Fruit fly (Drosophila melanogaster) whole organism, embryonic: Measurements from ENCODE around the gene Lcp65Ae.

ENCODE experiments used
- Ada2b ChIP-seq: fragments of 200-800 bp; sonication (Bioruptor generic); IDR thresholded peaks from 2 replicates; pipeline ENCODE4 v1.3.6; 2022; ENCODE audit warnings: missing biosample characterization, missing genetic modification characterization
- Awh ChIP-seq: fragments of 200-800 bp; sonication (Bioruptor generic); IDR thresholded peaks from 2 replicates; pipeline ENCODE4, ENCODE4 v1.3.6; 2022; ENCODE audit warnings: missing biosample characterization, missing genetic modification characterization
- BtbVII ChIP-seq: fragments of 200-800 bp; sonication (Bioruptor generic); optimal IDR thresholded peaks from 3 replicates; lab custom pipeline; 2017; ENCODE audit warnings: missing biosample characterization, mild to moderate bottlenecking, missing genetic modification characterization
- CG1024 ChIP-seq: fragments of 200-800 bp; sonication (Bioruptor generic); IDR thresholded peaks from 2 replicates; pipeline ENCODE4 v1.3.6; 2022; ENCODE audit warnings: missing biosample characterization, missing genetic modification characterization
- CG10462 ChIP-seq: fragments of 200-800 bp; sonication (Bioruptor generic); optimal IDR thresholded peaks from 2 replicates; lab custom pipeline; 2016; ENCODE audit warnings: missing biosample characterization, missing genetic modification characterization
- CG10979 ChIP-seq: fragments of 200-800 bp; sonication (Bioruptor generic); optimal IDR thresholded peaks from 2 replicates; lab custom pipeline; 2018; ENCODE audit warnings: missing biosample characterization, mild to moderate bottlenecking, missing genetic modification characterization, moderate library complexity
- CG13894 ChIP-seq: fragments of 200-800 bp; sonication (Bioruptor generic); optimal IDR thresholded peaks from 3 replicates; lab custom pipeline; 2018; ENCODE audit warnings: missing biosample characterization, mild to moderate bottlenecking, missing genetic modification characterization, moderate library complexity
- CG14014 ChIP-seq: fragments of 200-800 bp; sonication (Bioruptor generic); IDR thresholded peaks from 2 replicates; pipeline ENCODE4 v1.3.6; 2022; ENCODE audit warnings: missing biosample characterization, missing genetic modification characterization
- CG14441 ChIP-seq: fragments of 200-800 bp; sonication (Bioruptor generic); IDR thresholded peaks from 2 replicates; pipeline ENCODE4 v1.3.6; 2022; ENCODE audit warnings: missing biosample characterization, missing genetic modification characterization
- CG16815 ChIP-seq: fragments of 200-800 bp; sonication (Bioruptor generic); optimal IDR thresholded peaks from 3 replicates; lab custom pipeline; 2017; ENCODE audit warnings: missing biosample characterization, mild to moderate bottlenecking, missing genetic modification characterization
- CG2199 ChIP-seq: fragments of 200-800 bp; sonication (Bioruptor generic); IDR thresholded peaks from 3 replicates; pipeline ENCODE4 v1.3.6; 2022; ENCODE audit warnings: missing biosample characterization, missing genetic modification characterization
- CG2889 ChIP-seq: fragments of 200-800 bp; sonication (Bioruptor generic); IDR thresholded peaks from 3 replicates; pipeline ENCODE4 v1.3.6; 2022; ENCODE audit warnings: missing biosample characterization, missing genetic modification characterization
- CG3847 ChIP-seq: fragments of 200-800 bp; sonication (Bioruptor generic); IDR thresholded peaks from 2 replicates; pipeline ENCODE4 v1.3.6; 2022; ENCODE audit warnings: missing biosample characterization, missing genetic modification characterization
- CG3995 ChIP-seq: fragments of 200-800 bp; sonication (Bioruptor generic); optimal IDR thresholded peaks from 3 replicates; lab custom pipeline; 2016; ENCODE audit warnings: missing biosample characterization, missing genetic modification characterization
- CG4820 ChIP-seq: fragments of 200-800 bp; sonication (Bioruptor generic); optimal IDR thresholded peaks from 3 replicates; lab custom pipeline; 2016; ENCODE audit warnings: missing biosample characterization, missing genetic modification characterization
- CG7745 ChIP-seq: fragments of 200-800 bp; sonication (Bioruptor generic); optimal IDR thresholded peaks from 2 replicates; lab custom pipeline; 2018; ENCODE audit warnings: missing biosample characterization, mild to moderate bottlenecking, missing genetic modification characterization, moderate library complexity
- CG8359 ChIP-seq: fragments of 200-800 bp; sonication (Bioruptor generic); optimal IDR thresholded peaks from 2 replicates; lab custom pipeline; 2017; ENCODE audit warnings: missing biosample characterization, mild to moderate bottlenecking, missing genetic modification characterization, borderline replicate concordance
- CHES-1-like ChIP-seq: fragments of 200-800 bp; sonication (Bioruptor generic); optimal IDR thresholded peaks from 2 replicates; lab custom pipeline; 2016; ENCODE audit warnings: missing biosample characterization, missing genetic modification characterization
- D ChIP-seq, 2 experiments: fragments of 200-800 bp in 1 of 2; fragments of >200 bp in 1 of 2; sonication (Bioruptor generic) in 1 of 2; optimal IDR thresholded peaks; 2 replicates in 1 of 2; 3 replicates in 1 of 2; lab custom pipeline; 2017; ENCODE audit warnings: mild to moderate bottlenecking in 1 of 2, missing biosample characterization in 1 of 2, missing genetic modification characterization in 1 of 2, missing genetic modification reagents in 1 of 2
- Dek ChIP-seq: fragments of 200-800 bp; sonication (Bioruptor generic); optimal IDR thresholded peaks from 3 replicates; lab custom pipeline; 2019; ENCODE audit warnings: missing biosample characterization, mild to moderate bottlenecking, missing genetic modification characterization, moderate library complexity
- Dip3 ChIP-seq: fragments of 200-800 bp; sonication (Bioruptor generic); optimal IDR thresholded peaks from 3 replicates; lab custom pipeline; 2016; ENCODE audit warnings: missing biosample characterization, missing genetic modification characterization
- Doc2 ChIP-seq: fragments of 200-800 bp; sonication (Bioruptor generic); IDR thresholded peaks from 2 replicates; pipeline ENCODE4 v1.3.6; 2022; ENCODE audit warnings: missing biosample characterization, missing genetic modification characterization
- Doc3 ChIP-seq: fragments of 200-800 bp; sonication (Bioruptor generic); IDR thresholded peaks from 3 replicates; pipeline ENCODE4 v1.3.6; 2022; ENCODE audit warnings: missing biosample characterization, missing genetic modification characterization; ENCODE audit not compliant: partially characterized antibody
- Mes4 ChIP-seq: fragments of 200-800 bp; sonication (Bioruptor generic); optimal IDR thresholded peaks from 2 replicates; lab custom pipeline; 2016; ENCODE audit warnings: missing biosample characterization, missing genetic modification characterization
- Neu2 ChIP-seq: fragments of 200-800 bp; sonication (Bioruptor generic); optimal IDR thresholded peaks from 3 replicates; lab custom pipeline; 2016; ENCODE audit warnings: missing biosample characterization, missing genetic modification characterization, borderline replicate concordance
- Oli ChIP-seq: fragments of 200-800 bp; sonication (Bioruptor generic); optimal IDR thresholded peaks from 2 replicates; lab custom pipeline; 2018; ENCODE audit warnings: missing biosample characterization, mild to moderate bottlenecking, missing genetic modification characterization, moderate library complexity
- Poxn ChIP-seq: fragments of 200-800 bp; sonication (Bioruptor generic); IDR thresholded peaks from 2 replicates; pipeline ENCODE4 v1.3.6; 2022; ENCODE audit warnings: missing biosample characterization, missing genetic modification characterization
- Ptx1 ChIP-seq: fragments of 200-800 bp; sonication (Bioruptor generic); IDR thresholded peaks from 2 replicates; pipeline ENCODE4 v1.3.6; 2022; ENCODE audit warnings: missing biosample characterization, missing genetic modification characterization
- chif ChIP-seq, 2 experiments: fragments of 200-800 bp; sonication (Bioruptor generic); optimal IDR thresholded peaks; 3 replicates each; lab custom pipeline; 2016; ENCODE audit warnings: missing biosample characterization in 2 of 2, missing genetic modification characterization in 2 of 2
- crp ChIP-seq, 2 experiments: fragments of 200-800 bp; sonication (Bioruptor generic); optimal IDR thresholded peaks; 2 replicates in 1 of 2; 3 replicates in 1 of 2; lab custom pipeline; 2017; ENCODE audit warnings: missing biosample characterization in 2 of 2, missing genetic modification characterization in 2 of 2, mild to moderate bottlenecking in 1 of 2, moderate library complexity in 1 of 2
- dati ChIP-seq: fragments of 200-800 bp; sonication (Bioruptor generic); IDR thresholded peaks from 2 replicates; pipeline ENCODE4 v1.3.6; 2022; ENCODE audit warnings: missing biosample characterization, missing genetic modification characterization
- dm ChIP-seq: fragments of 200-800 bp; sonication (Bioruptor generic); optimal IDR thresholded peaks from 3 replicates; lab custom pipeline; 2016; ENCODE audit warnings: missing biosample characterization, missing genetic modification characterization
- dmrt99B ChIP-seq: fragments of 200-800 bp; sonication (Bioruptor generic); optimal IDR thresholded peaks from 2 replicates; lab custom pipeline; 2018; ENCODE audit warnings: missing biosample characterization, mild to moderate bottlenecking, missing genetic modification characterization, moderate library complexity
- gfzf ChIP-seq: fragments of 200-800 bp; sonication (Bioruptor generic); optimal IDR thresholded peaks from 2 replicates; lab custom pipeline; 2016; ENCODE audit warnings: missing biosample characterization, mild to moderate bottlenecking, missing genetic modification characterization, moderate library complexity
- grn ChIP-seq: fragments of 200-800 bp; sonication (Bioruptor generic); optimal IDR thresholded peaks from 3 replicates; lab custom pipeline; 2017; ENCODE audit warnings: missing biosample characterization, missing genetic modification characterization
- gsb ChIP-seq: fragments of 200-800 bp; sonication (Bioruptor generic); IDR thresholded peaks from 2 replicates; pipeline ENCODE4 v1.3.6; 2022; ENCODE audit warnings: missing biosample characterization, missing genetic modification characterization
- her ChIP-seq: fragments of 200-800 bp; sonication (Bioruptor generic); optimal IDR thresholded peaks from 2 replicates; lab custom pipeline; 2016; ENCODE audit warnings: missing biosample characterization, missing genetic modification characterization
- mld ChIP-seq: fragments of 200-800 bp; sonication (Bioruptor generic); IDR thresholded peaks from 3 replicates; pipeline ENCODE4 v1.3.6; 2022; ENCODE audit warnings: missing biosample characterization, missing genetic modification characterization; ENCODE audit not compliant: partially characterized antibody
- nom ChIP-seq: fragments of 200-800 bp; sonication (Bioruptor generic); optimal IDR thresholded peaks from 2 replicates; lab custom pipeline; 2017; ENCODE audit warnings: missing biosample characterization, missing genetic modification characterization, mild to moderate bottlenecking, moderate library complexity, missing genetic modification reagents
- p53 ChIP-seq: fragments of 200-800 bp; sonication (Bioruptor generic); optimal IDR thresholded peaks from 2 replicates; lab custom pipeline; 2016; ENCODE audit warnings: missing biosample characterization, missing genetic modification characterization
- pan ChIP-seq, 4 experiments: fragments of >200 bp in 3 of 4; fragments of 200-800 bp in 1 of 4; sonication (Bioruptor generic) in 1 of 4; optimal IDR thresholded peaks in 3 of 4; IDR thresholded peaks in 1 of 4; 2 replicates each; pipeline versions ENCODE4 v1.3.6 to Lab custom; 2017 to 2022; ENCODE audit warnings: missing biosample characterization in 2 of 4, missing genetic modification characterization in 2 of 4, mixed read lengths in 1 of 4
- prd ChIP-seq, 3 experiments: fragments of >200 bp in 2 of 3; fragments of 200-800 bp in 1 of 3; sonication (Bioruptor generic) in 1 of 3; optimal IDR thresholded peaks in 2 of 3; IDR thresholded peaks in 1 of 3; 2 replicates in 2 of 3; 3 replicates in 1 of 3; pipeline versions ENCODE4 v1.3.6 to Lab custom; 2017 to 2022; ENCODE audit warnings: missing biosample characterization in 1 of 3, missing genetic modification characterization in 1 of 3
- pzg ChIP-seq: fragments of 200-800 bp; sonication (Bioruptor generic); optimal IDR thresholded peaks from 3 replicates; lab custom pipeline; 2018; ENCODE audit warnings: missing biosample characterization, mild to moderate bottlenecking, missing genetic modification characterization, moderate library complexity
- ranshi ChIP-seq: fragments of 200-800 bp; sonication (Bioruptor generic); IDR thresholded peaks from 2 replicates; pipeline ENCODE4 v1.3.6; 2022; ENCODE audit warnings: missing biosample characterization, missing genetic modification characterization
- seq ChIP-seq: fragments of 200-800 bp; sonication (Bioruptor generic); IDR thresholded peaks from 2 replicates; pipeline ENCODE4 v1.3.6; 2022; ENCODE audit warnings: missing biosample characterization, missing genetic modification characterization
- slp2 ChIP-seq: fragments of 200-800 bp; sonication (Bioruptor generic); optimal IDR thresholded peaks from 2 replicates; lab custom pipeline; 2016; ENCODE audit warnings: missing biosample characterization, missing genetic modification characterization
- tap ChIP-seq: fragments of 200-800 bp; optimal IDR thresholded peaks from 3 replicates; lab custom pipeline; 2019; ENCODE audit warnings: missing biosample characterization, mild to moderate bottlenecking, missing genetic modification characterization, moderate library complexity
- trem ChIP-seq: fragments of 200-800 bp; optimal IDR thresholded peaks from 3 replicates; lab custom pipeline; 2019; ENCODE audit warnings: missing biosample characterization, mild to moderate bottlenecking, missing genetic modification characterization, moderate library complexity
- wor ChIP-seq: fragments of 200-800 bp; sonication (Bioruptor generic); IDR thresholded peaks from 2 replicates; pipeline ENCODE4 v1.3.6; 2022; ENCODE audit warnings: missing biosample characterization, missing genetic modification characterization

Lcp65Ae gene

DNA sequence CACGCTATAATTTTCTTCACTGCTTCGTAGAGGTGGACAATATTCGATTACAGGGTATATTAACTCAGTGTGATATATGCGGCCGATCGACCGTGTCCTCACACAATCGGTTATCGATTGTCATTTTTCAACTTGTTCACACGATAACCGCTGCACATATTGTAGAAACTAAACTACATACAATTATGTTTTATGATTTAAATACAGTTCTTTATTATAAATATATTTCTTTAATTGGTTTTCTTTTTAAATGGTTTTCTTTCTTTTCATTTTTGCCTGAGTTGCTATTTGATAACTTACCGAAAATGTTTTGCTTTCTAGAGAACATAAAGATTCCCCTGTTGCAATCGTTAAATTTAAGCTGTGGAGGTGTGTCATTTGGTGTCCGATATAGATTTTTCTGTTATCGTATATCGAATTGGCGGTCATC lies 35.9 kb upstream of the Lcp65Ae start, which contains the start of the genes fmt and CG7376 (continued):
- TF ChIP-seq CG2199 (GFP tag; lab: Robert Waterston, UW) (no peak), CG3847 (GFP tag; lab: Robert Waterston, UW) (peak; percentile 51), Ptx1 (GFP tag; lab: Robert Waterston, UW) (no peak), Awh (GFP tag; lab: Robert Waterston, UW) (no peak), mld (GFP tag; lab: Robert Waterston, UW) (peak; percentile 61; the same call in 2 of the 3 replicates), Dek (no peak), Doc3 (0 out of 3 replicates have a peak, but pooled peaks have one; percentile 47), CG14014 (GFP tag; lab: Robert Waterston, UW) (no peak), dm (no peak), CG3995 (GFP tag; lab: Kevin White, UChicago) (no peak), CG10462 (GFP tag; lab: Kevin White, UChicago) (no peak), seq (GFP tag; lab: Robert Waterston, UW) (no peak), CG16815 (no peak), Dip3 (GFP tag; lab: Kevin White, UChicago) (no peak), CG7745 (no peak), CG1024 (no peak), Poxn (GFP tag; lab: Robert Waterston, UW) (no peak), slp2 (GFP tag; lab: Kevin White, UChicago) (no peak), Ada2b (GFP tag; lab: Robert Waterston, UW) (no peak), crp (GFP tag; optimal IDR thresholded peaks at IDR 0.05; lab: Kevin White, UChicago) (no peak), CG4820 (GFP tag; lab: Kevin White, UChicago) (no peak), chif (GFP tag; optimal IDR thresholded peaks at IDR 0.05; lab: Kevin White, UChicago) (no peak), Oli (tag; lab: Kevin White, UChicago) (no peak), D (optimal IDR thresholded peaks at IDR 0.05; lab: Kevin White, UChicago) (no peak), D (GFP tag; optimal IDR thresholded peaks at IDR 0.05; lab: Kevin White, UChicago) (no peak), her (GFP tag; lab: Kevin White, UChicago) (no peak), CG10979 (tag; lab: Kevin White, UChicago) (peak; percentile 30), CG8359 (GFP tag; lab: Kevin White, UChicago) (no peak), trem (peak; percentile 72), grn (GFP tag; lab: Kevin White, UChicago) (no peak), Doc2 (GFP tag; lab: Robert Waterston, UW) (no peak), CHES-1-like (no peak), ranshi (GFP tag; lab: Robert Waterston, UW) (no peak), CG2889 (GFP tag; lab: Robert Waterston, UW) (no peak), gsb (GFP tag; lab: Robert Waterston, UW) (no peak), pzg (GFP tag; lab: Kevin White, UChicago) (peak; percentile 43), nom (GFP tag; lab: Kevin White, UChicago) (no peak), wor (GFP tag; lab: Robert Waterston, UW) (no peak), CG13894 (tag; lab: Kevin White, UChicago) (no peak), BtbVII (GFP tag; lab: Kevin White, UChicago) (no peak), dmrt99B (tag; lab: Kevin White, UChicago) (no peak), gfzf (GFP tag; lab: Kevin White, UChicago) (no peak), prd (optimal IDR thresholded peaks at IDR 0.05; lab: Kevin White, UChicago) (no peak), prd (GFP tag; IDR thresholded peaks at IDR 0.05; lab: Robert Waterston, UW) (peak; percentile 35; the same call in 1 of the 3 replicates), Neu2 (GFP tag; lab: Kevin White, UChicago) (no peak), p53 (GFP tag; lab: Kevin White, UChicago) (no peak), dati (GFP tag; lab: Robert Waterston, UW) (no peak), tap (tag; lab: Kevin White, UChicago) (no peak), Mes4 (GFP tag; lab: Kevin White, UChicago) (no peak), CG14441 (GFP tag; lab: Robert Waterston, UW) (no peak), pan (optimal IDR thresholded peaks at IDR 0.05; lab: Kevin White, UChicago) (no peak), pan (GFP tag; optimal IDR thresholded peaks at IDR 0.05 in 1 of 2, IDR thresholded peaks at IDR 0.05 in 1 of 2) (no peak)
